Worm (Caenorhabditis elegans): ENCODE measurements around the gene M03F8.1.

- TF ChIP-seq set-16 (GFP tag; IDR thresholded peaks at IDR 0.05) (no peak), unc-39 (tag; optimal IDR thresholded peaks at IDR 0.05) (no peak), lir-3 (tag; optimal IDR thresholded peaks at IDR 0.05) (no peak), F37D6.2 (tag; optimal IDR thresholded peaks at IDR 0.05) (no peak), dmd-9 (GFP tag; IDR thresholded peaks at IDR 0.05) (no peak), dve-1 (tag; optimal IDR thresholded peaks at IDR 0.05; ENCODE audit: insufficient read depth) (no peak), nhr-25 (tag; optimal IDR thresholded peaks at IDR 0.05; ENCODE audit: borderline replicate concordance, insufficient read depth) (no peak), nhr-11 (tag; optimal IDR thresholded peaks at IDR 0.05) (no peak), mxl-3 (GFP tag; optimal IDR thresholded peaks at IDR 0.05) (no peak), nhr-42 (GFP tag; IDR thresholded peaks at IDR 0.05) (no peak)
Measured at ce11 chrV:5955627-5956026, 4.4 kb downstream of the M03F8.1 start.
